Worm (Caenorhabditis elegans) whole organism, young adult: ENCODE data around the gene vkmt-1.

ENCODE experiments used
- F37B4.10 ChIP-seq: fragments of 200-800 bp; sonication (Bioruptor generic); IDR thresholded peaks from 2 replicates; pipeline ENCODE4 v1.3.6; 2022; ENCODE audit warnings: missing genetic modification characterization, missing compliant biosample characterization
- gei-17 ChIP-seq: fragments of 200-800 bp; sonication (Bioruptor generic); optimal IDR thresholded peaks from 2 replicates; lab custom pipeline; 2018; ENCODE audit warnings: mild to moderate bottlenecking, missing genetic modification characterization, missing compliant biosample characterization
- hmg-20 ChIP-seq: fragments of 200-800 bp; sonication (Bioruptor generic); IDR thresholded peaks from 2 replicates; pipeline ENCODE4 v1.3.6; 2022; ENCODE audit warnings: missing genetic modification reagents, missing genetic modification characterization, missing compliant biosample characterization
- lir-1 ChIP-seq: fragments of 200-800 bp; sonication (Bioruptor generic); conservative IDR thresholded peaks from 2 replicates; pipeline ENCODE4 v1.3.6; 2022; ENCODE audit warnings: missing genetic modification reagents, missing genetic modification characterization, missing compliant biosample characterization

DNA sequence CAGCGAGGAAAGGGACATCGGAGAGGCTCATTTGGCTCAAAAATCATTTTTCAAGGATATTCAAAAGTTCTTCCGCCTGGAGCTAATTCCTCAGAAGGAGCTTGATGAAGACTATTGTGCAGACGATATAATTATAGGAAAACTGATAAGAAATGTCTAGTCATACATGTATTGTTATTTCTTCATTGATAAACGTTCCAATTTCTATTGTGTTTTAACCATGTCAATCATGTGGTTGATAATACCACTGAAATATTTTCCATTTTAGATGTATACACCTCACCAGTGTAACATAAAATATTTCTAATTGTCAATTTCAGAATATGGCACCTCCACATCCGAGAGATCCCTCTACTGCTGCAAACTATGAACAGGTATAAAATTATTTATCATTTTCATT is 815 bp downstream of the vkmt-1 start, which contains the start of gene ltah-1.1:
- TF ChIP-seq hmg-20, result no peak
- no peak for TF ChIP-seq gei-17 (GFP tag; lab: Kevin White, UChicago)
- no peak for TF ChIP-seq lir-1
- TF ChIP-seq F37B4.10 (GFP tag; lab: Robert Waterston, UW), result no peak
